Fruit fly (Drosophila melanogaster): ENCODE data around the gene Dad.

The Dad gene

DNA sequence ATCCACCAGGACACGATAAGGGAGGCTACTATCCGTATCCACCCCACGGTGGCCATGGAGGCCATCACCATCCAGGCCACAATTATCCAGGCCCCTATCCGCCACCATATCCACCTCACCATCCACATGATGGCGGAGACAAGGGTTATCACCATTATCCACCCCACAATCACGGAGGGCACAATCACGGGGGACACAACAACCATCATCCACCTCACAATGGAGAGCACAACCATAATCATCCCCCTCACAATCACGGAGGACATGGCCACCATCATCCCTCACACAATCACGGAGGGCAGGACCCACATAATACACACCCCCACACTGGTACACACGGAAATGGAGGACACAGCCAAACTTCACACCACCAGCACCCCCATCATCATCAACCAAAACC lies 24.0 kb upstream of the Dad start:
- TF ChIP-seq Ets65A (GFP tag) (peak; percentile 22), Mrtf (GFP tag; IDR thresholded peaks at IDR 0.05) (peak; percentile 24; the same call in 1 of the 3 replicates), Nf-YB (GFP tag; optimal IDR thresholded peaks at IDR 0.05) (peak; percentile 83), bsh (GFP tag; optimal IDR thresholded peaks at IDR 0.05) (no peak), seq (GFP tag; IDR thresholded peaks at IDR 0.05) (peak; percentile 97), Nf-YC (tag; optimal IDR thresholded peaks at IDR 0.05) (peak; percentile 86), ewg (GFP tag; optimal IDR thresholded peaks at IDR 0.05) (peak; percentile 14), zen2 (GFP tag; IDR thresholded peaks at IDR 0.05; ENCODE audit: partially characterized antibody) (0 out of 3 replicates have a peak, but pooled peaks have one; percentile 23), grn (GFP tag; optimal IDR thresholded peaks at IDR 0.05) (peak; percentile 46), Xbp1 (GFP tag; optimal IDR thresholded peaks at IDR 0.05) (no peak), CG17802 (tag; optimal IDR thresholded peaks at IDR 0.05) (no peak), CG13624 (GFP tag; optimal IDR thresholded peaks at IDR 0.05) (no peak), CG2129 (GFP tag; IDR thresholded peaks at IDR 0.05; ENCODE audit: partially characterized antibody) (no peak), CG15514 (GFP tag; optimal IDR thresholded peaks at IDR 0.05) (no peak)

DNA sequence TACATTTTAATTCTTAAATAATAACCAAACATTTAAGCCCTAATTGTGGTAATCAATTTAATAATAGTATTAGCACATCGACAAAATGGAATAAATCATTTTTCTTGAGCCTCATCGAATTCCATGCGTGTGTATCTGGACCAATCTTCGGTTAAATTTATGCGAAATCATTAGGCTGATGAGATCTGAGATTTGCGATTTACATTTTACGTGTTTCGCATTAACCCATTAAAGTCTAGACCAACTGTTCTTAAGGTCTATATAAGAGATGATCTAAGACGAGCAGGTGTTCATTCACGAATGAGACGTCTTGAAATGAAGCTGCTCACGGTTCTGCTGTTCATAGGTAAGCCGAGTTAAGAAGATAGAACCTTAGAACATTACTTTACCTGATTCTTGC lies 22.3 kb upstream of the Dad start, which contains the start of gene CG31268:
CG31268 (plus strand) TSS at position 301 of the 400 bp plus-strand sequence.
- TF ChIP-seq CG6854 (GFP tag; optimal IDR thresholded peaks at IDR 0.05) (no peak), CG43689 (GFP tag; IDR thresholded peaks at IDR 0.05) (no peak), CG34376 (GFP tag; optimal IDR thresholded peaks at IDR 0.05) (no peak), dati (GFP tag; IDR thresholded peaks at IDR 0.05) (no peak), CG8388 (GFP tag; optimal IDR thresholded peaks at IDR 0.05) (no peak), CG4707 (GFP tag; optimal IDR thresholded peaks at IDR 0.05) (no peak), CG14014 (GFP tag; IDR thresholded peaks at IDR 0.05) (no peak), Sin3A (optimal IDR thresholded peaks at IDR 0.05) (no peak), CG17612 (GFP tag; IDR thresholded peaks at IDR 0.05) (no peak), gt (GFP tag; IDR thresholded peaks at IDR 0.05) (no peak), Lim3 (GFP tag; IDR thresholded peaks at IDR 0.05) (no peak), en (GFP tag; optimal IDR thresholded peaks at IDR 0.05) (no peak), Ets97D (GFP tag; optimal IDR thresholded peaks at IDR 0.05) (no peak)

DNA sequence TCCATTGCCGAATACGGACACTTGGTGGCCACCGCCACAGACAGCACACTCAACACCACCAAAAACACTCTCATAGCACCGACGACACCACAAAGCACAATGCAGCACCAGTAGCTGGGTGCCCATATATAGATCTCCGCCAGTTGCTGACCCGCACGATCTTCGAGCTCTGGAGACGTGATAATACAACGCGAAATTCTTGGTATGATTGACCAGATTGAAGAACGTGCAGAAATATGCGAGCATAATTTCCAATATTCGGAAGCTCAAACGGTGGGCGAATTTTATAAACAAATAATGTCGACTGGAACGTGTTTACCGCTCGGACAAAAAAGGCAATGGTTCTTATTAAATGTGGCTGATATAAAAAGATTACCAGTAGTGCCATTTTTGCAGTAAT lies 17.9 kb upstream of the Dad start, which contains the start of gene CG4009:
CG4009 (minus strand) TSS at position 101 of the 400 bp plus-strand sequence.
- TF ChIP-seq CG32772 (GFP tag; IDR thresholded peaks at IDR 0.05) = no peak
- no peak for TF ChIP-seq CG6854 (GFP tag; optimal IDR thresholded peaks at IDR 0.05)
- no peak for TF ChIP-seq CG8924 (tag; optimal IDR thresholded peaks at IDR 0.05)
- TF ChIP-seq abd-A (tag; optimal IDR thresholded peaks at IDR 0.05) = no peak
- TF ChIP-seq CG7928 (GFP tag; optimal IDR thresholded peaks at IDR 0.05) = no peak
- TF ChIP-seq Scr (GFP tag; IDR thresholded peaks at IDR 0.05; ENCODE audit: partially characterized antibody) = no peak
- TF ChIP-seq ci (GFP tag; IDR thresholded peaks at IDR 0.05) = no peak
- no peak for TF ChIP-seq Mad (GFP tag; optimal IDR thresholded peaks at IDR 0.05)
- no peak for TF ChIP-seq Six4 (GFP tag; optimal IDR thresholded peaks at IDR 0.05)
- no peak for TF ChIP-seq Abd-B (GFP tag; optimal IDR thresholded peaks at IDR 0.05)
- no peak for TF ChIP-seq ems (GFP tag; optimal IDR thresholded peaks at IDR 0.05)

Data from whole organism, embryonic.